Worm (Caenorhabditis elegans) whole organism, young adult: ENCODE data around the gene srx-87.

Experiments
- Y53G8AR.9 ChIP-seq: fragments of 200-800 bp; sonication (Bioruptor generic); conservative IDR thresholded peaks from 2 replicates; pipeline ENCODE4 v1.3.6; 2022; ENCODE audit warnings: missing genetic modification reagents, missing genetic modification characterization, missing compliant biosample characterization
- ama-1 ChIP-seq, 3 experiments: fragments of 150-350 bp in 1 of 3; sonication (generic microtip) in 2 of 3; optimal IDR thresholded peaks; 2 replicates each; lab custom pipeline; 2014 to 2018; ENCODE audit warnings: missing biosample characterization in 2 of 3, missing genetic modification characterization in 2 of 3, missing genetic modification reagents in 2 of 3
- aptf-2 ChIP-seq: fragments of 200-800 bp; sonication (Bioruptor generic); conservative IDR thresholded peaks from 2 replicates; pipeline ENCODE4 v1.3.6; 2022; ENCODE audit warnings: missing genetic modification reagents, missing genetic modification characterization, missing compliant biosample characterization
- ceh-100 ChIP-seq: fragments of 200-800 bp; sonication (Bioruptor generic); IDR thresholded peaks from 2 replicates; pipeline ENCODE4 v1.3.6; 2022; ENCODE audit warnings: missing genetic modification reagents, missing genetic modification characterization, missing compliant biosample characterization
- lin-40 ChIP-seq: sonication (generic microtip); optimal IDR thresholded peaks from 2 replicates; lab custom pipeline; 2016; ENCODE audit warnings: missing genetic modification characterization, mild to moderate bottlenecking, missing compliant biosample characterization, missing genotype, missing genetic modification reagents
- mel-28 ChIP-seq: sonication (generic microtip); optimal IDR thresholded peaks from 2 replicates; lab custom pipeline; 2016; ENCODE audit warnings: borderline replicate concordance, mild to moderate bottlenecking, missing genetic modification characterization, missing compliant biosample characterization
- nhr-90 ChIP-seq: sonication (generic microtip); optimal IDR thresholded peaks from 2 replicates; lab custom pipeline; 2016; ENCODE audit warnings: missing genotype, mild to moderate bottlenecking, missing genetic modification characterization, missing compliant biosample characterization
- rcor-1 ChIP-seq: fragments of 200-800 bp; sonication (Bioruptor generic); IDR thresholded peaks from 2 replicates; pipeline ENCODE4 v1.3.6; 2022; ENCODE audit warnings: missing genetic modification reagents, missing genetic modification characterization, missing compliant biosample characterization
- xnd-1 ChIP-seq: sonication (generic microtip); optimal IDR thresholded peaks from 2 replicates; lab custom pipeline; 2016; ENCODE audit warnings: missing genotype, missing genetic modification reagents, missing genetic modification characterization, missing compliant biosample characterization
- ztf-18 ChIP-seq: sonication (generic microtip); optimal IDR thresholded peaks from 2 replicates; lab custom pipeline; 2016; ENCODE audit warnings: missing genotype, mild to moderate bottlenecking, missing genetic modification characterization, missing compliant biosample characterization

- TF ChIP-seq ceh-100 (no peak), rcor-1 (no peak), nhr-90 (tag; lab: Kevin White, UChicago) (no peak), aptf-2 (GFP tag; lab: Robert Waterston, UW) (no peak), Y53G8AR.9 (GFP tag; lab: Robert Waterston, UW) (0 out of 2 replicates have a peak, but pooled peaks have one; percentile 2), lin-40 (tag; lab: Kevin White, UChicago) (no peak), ama-1 (optimal IDR thresholded peaks at IDR 0.05; lab: Kevin White, UChicago) (peak; percentile 52), ama-1 (GFP tag; optimal IDR thresholded peaks at IDR 0.05; lab: Kevin White, UChicago) (no peak), ztf-18 (tag; lab: Kevin White, UChicago) (no peak), mel-28 (no peak), xnd-1 (no peak)
Observed at ce11 chrV:11532535-11532853, 32.2 kb upstream of the srx-87 start.
